Fruit fly (Drosophila melanogaster): ENCODE measurements around the gene Ask1.

Ask1 gene

DNA sequence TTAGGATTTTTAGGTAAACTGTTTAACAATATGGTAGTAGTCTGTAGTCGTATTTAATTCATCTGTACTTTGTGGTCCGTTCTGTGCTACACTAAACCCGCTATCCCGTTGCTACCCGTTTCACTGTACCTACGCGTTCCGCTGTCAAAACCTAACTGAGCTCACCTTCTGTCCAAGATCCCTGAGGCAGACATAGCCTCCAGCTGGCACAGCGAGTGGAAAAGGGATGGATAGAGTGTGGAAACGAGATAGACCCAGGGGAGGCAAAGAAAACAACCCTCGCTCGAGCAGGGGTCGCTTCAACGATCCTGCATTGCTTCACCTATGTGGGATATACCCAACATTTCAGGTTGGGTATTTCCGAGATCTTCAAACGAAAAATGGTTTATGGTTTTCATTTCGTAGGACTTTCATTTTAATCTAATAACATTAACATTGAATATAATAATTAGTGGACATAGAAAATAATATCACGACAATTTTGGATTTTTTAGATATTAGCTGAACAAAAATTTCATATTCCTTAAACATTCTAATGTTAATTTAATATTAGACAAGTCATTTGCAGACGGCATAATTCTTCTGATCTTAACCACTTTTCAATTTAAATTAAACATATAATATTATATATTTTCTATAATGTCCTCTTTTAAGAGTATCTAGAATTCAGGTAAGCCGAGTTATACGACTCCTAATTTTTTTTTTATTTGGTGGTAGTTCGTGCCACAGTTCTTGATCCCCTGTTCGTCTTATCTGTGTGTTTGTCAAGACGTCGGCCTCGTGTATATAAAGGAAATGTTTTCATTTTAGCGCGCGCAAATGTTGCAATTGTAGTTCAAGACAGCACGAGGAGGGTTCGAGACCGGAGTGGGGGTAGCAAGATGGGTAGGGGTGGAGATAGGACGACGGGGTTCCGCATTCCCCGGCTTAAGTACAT is 55.6 kb downstream of the Ask1 start, which contains the start of gene mira:
Gene mira, minus strand, starts transcription at position 281 of the 937 bp plus-strand sequence.
- no peak for TF ChIP-seq gl (tag; optimal IDR thresholded peaks at IDR 0.05)
- TF ChIP-seq Pif1A (GFP tag; optimal IDR thresholded peaks at IDR 0.05): no peak
- no peak for TF ChIP-seq EcR (GFP tag; optimal IDR thresholded peaks at IDR 0.05)
- TF ChIP-seq CG8159 (tag; optimal IDR thresholded peaks at IDR 0.05): no peak
- no peak for TF ChIP-seq D1 (tag; optimal IDR thresholded peaks at IDR 0.05)
- no peak for TF ChIP-seq CG12605 (GFP tag; IDR thresholded peaks at IDR 0.05)
- TF ChIP-seq CG32121 (GFP tag; IDR thresholded peaks at IDR 0.05): no peak
- TF ChIP-seq Snoo (tag; optimal IDR thresholded peaks at IDR 0.05): no peak
- TF ChIP-seq Pif1B (GFP tag; optimal IDR thresholded peaks at IDR 0.05): no peak

All from whole organism, pupa.